Worm (Caenorhabditis elegans) whole organism, early embryonic: Measurements from ENCODE around the gene prdx-6.

Experiments
- B0310.2 ChIP-seq: sonication (generic microtip); optimal IDR thresholded peaks from 2 replicates; lab custom pipeline; 2016; ENCODE audit warnings: mild to moderate bottlenecking, missing genetic modification characterization, missing compliant biosample characterization
- F13C5.2 ChIP-seq: sonication (generic microtip); optimal IDR thresholded peaks from 2 replicates; lab custom pipeline; 2017; ENCODE audit warnings: mild to moderate bottlenecking, missing genetic modification characterization, inconsistent platforms, missing compliant biosample characterization
- aly-1 ChIP-seq: sonication (generic microtip); optimal IDR thresholded peaks from 2 replicates; lab custom pipeline; 2016; ENCODE audit warnings: missing genetic modification characterization, missing compliant biosample characterization
- ama-1 ChIP-seq: fragments of 150-350 bp; optimal IDR thresholded peaks from 2 replicates; lab custom pipeline; 2014
- ceh-13 ChIP-seq: fragments of 200-800 bp; sonication (Bioruptor generic); optimal IDR thresholded peaks from 2 replicates; lab custom pipeline; 2018; ENCODE audit warnings: mild to moderate bottlenecking, missing genetic modification characterization, missing compliant biosample characterization
- ceh-36 ChIP-seq: sonication (generic microtip); optimal IDR thresholded peaks from 2 replicates; lab custom pipeline; 2016; ENCODE audit warnings: missing genetic modification characterization, inconsistent platforms, missing compliant biosample characterization
- ets-7 ChIP-seq: sonication (generic microtip); optimal IDR thresholded peaks from 2 replicates; lab custom pipeline; 2016; ENCODE audit warnings: missing genotype, missing genetic modification characterization, missing compliant biosample characterization
- flt-1 ChIP-seq: fragments of 200-800 bp; sonication (Bioruptor generic); IDR thresholded peaks from 2 replicates; pipeline ENCODE4 v1.3.6; 2022; ENCODE audit warnings: missing genetic modification characterization, missing compliant biosample characterization
- hmbx-1 ChIP-seq: sonication (generic microtip); optimal IDR thresholded peaks from 2 replicates; lab custom pipeline; 2016; ENCODE audit warnings: mild to moderate bottlenecking, missing genetic modification characterization, missing compliant biosample characterization
- hmg-4 ChIP-seq: fragments of 200-800 bp; sonication (Bioruptor generic); optimal IDR thresholded peaks from 2 replicates; lab custom pipeline; 2018; ENCODE audit warnings: mild to moderate bottlenecking, missing genetic modification characterization, missing compliant biosample characterization
- hnd-1 ChIP-seq: sonication (generic microtip); optimal IDR thresholded peaks from 2 replicates; lab custom pipeline; 2016; ENCODE audit warnings: missing genetic modification characterization, missing compliant biosample characterization
- pes-1 ChIP-seq: fragments of 200-800 bp; sonication (Bioruptor generic); IDR thresholded peaks from 2 replicates; pipeline ENCODE4 v1.3.6; 2022; ENCODE audit warnings: missing genetic modification reagents, missing genetic modification characterization, missing compliant biosample characterization
- scrt-1 ChIP-seq: fragments of 200-800 bp; sonication (Bioruptor generic); IDR thresholded peaks from 2 replicates; pipeline ENCODE4 v1.3.6; 2022; ENCODE audit warnings: missing genetic modification characterization, missing compliant biosample characterization
- sea-1 ChIP-seq: fragments of 200-800 bp; sonication (Bioruptor generic); conservative IDR thresholded peaks from 2 replicates; pipeline ENCODE4 v1.3.6; 2022; ENCODE audit warnings: missing genetic modification characterization, missing compliant biosample characterization
- tbx-11 ChIP-seq: fragments of 200-800 bp; sonication (Bioruptor generic); IDR thresholded peaks from 2 replicates; pipeline ENCODE4 v1.3.6; 2022; ENCODE audit warnings: missing genetic modification characterization, missing compliant biosample characterization
- tbx-37 ChIP-seq: fragments of 200-800 bp; sonication (Bioruptor generic); conservative IDR thresholded peaks from 2 replicates; pipeline ENCODE4 v1.3.6; 2022; ENCODE audit warnings: missing genetic modification reagents, missing genetic modification characterization, missing compliant biosample characterization
- tra-4 ChIP-seq: sonication (generic microtip); optimal IDR thresholded peaks from 2 replicates; lab custom pipeline; 2017; ENCODE audit warnings: missing genetic modification characterization, missing compliant biosample characterization

The prdx-6 gene

ce11 chrIV:240257-240754 lies 22.0 kb downstream of the prdx-6 start, which contains the start of the genes fnta-1 and cogc-8:
fnta-1 (minus strand) TSS chrIV:240307.
cogc-8 (plus strand) TSS chrIV:240451.
- TF ChIP-seq tbx-37 (GFP tag; lab: Robert Waterston, UW) (no peak), scrt-1 (GFP tag; lab: Robert Waterston, UW) (no peak), F13C5.2 (peak; percentile 16), ets-7 (tag; lab: Kevin White, UChicago) (no peak)

ce11 chrIV:244278-244677 lies 25.9 kb downstream of the prdx-6 start:
- TF ChIP-seq ceh-13 (GFP tag; lab: Kevin White, UChicago): no peak
- TF ChIP-seq sea-1 (GFP tag; lab: Robert Waterston, UW): no peak
- TF ChIP-seq flt-1 (GFP tag; lab: Robert Waterston, UW): no peak
- TF ChIP-seq ceh-36 (tag; lab: Kevin White, UChicago): no peak
- no peak for TF ChIP-seq tbx-37 (GFP tag; lab: Robert Waterston, UW)
- no peak for TF ChIP-seq ets-7 (tag; lab: Kevin White, UChicago)
- TF ChIP-seq hmg-4: no peak
- TF ChIP-seq hnd-1 (tag; lab: Kevin White, UChicago): no peak
- TF ChIP-seq pes-1: no peak
- no peak for TF ChIP-seq B0310.2 (tag; lab: Kevin White, UChicago)
- no peak for TF ChIP-seq tra-4 (tag; lab: Kevin White, UChicago)
- TF ChIP-seq ama-1 (lab: Kevin White, UChicago): no peak
- no peak for TF ChIP-seq scrt-1 (GFP tag; lab: Robert Waterston, UW)
- TF ChIP-seq F13C5.2: no peak
- no peak for TF ChIP-seq hmbx-1 (tag; lab: Kevin White, UChicago)
- TF ChIP-seq tbx-11 (GFP tag; lab: Robert Waterston, UW): no peak
- TF ChIP-seq aly-1 (tag; lab: Kevin White, UChicago): no peak

ce11 chrIV:244843-245242 lies 26.5 kb downstream of the prdx-6 start, which contains the start of gene aass-1:
aass-1 (plus strand) TSS chrIV:245143.
- TF ChIP-seq ceh-13 (GFP tag; lab: Kevin White, UChicago): no peak
- TF ChIP-seq ets-7 (tag; lab: Kevin White, UChicago): no peak

- TF ChIP-seq ceh-36 (tag; lab: Kevin White, UChicago): no peak
These were observed 29.1 kb downstream of the prdx-6 start for ce11 chrIV:247494-247893.

- no peak for TF ChIP-seq ceh-13 (GFP tag; lab: Kevin White, UChicago)
- no peak for TF ChIP-seq ceh-36 (tag; lab: Kevin White, UChicago)
- TF ChIP-seq aly-1 (tag; lab: Kevin White, UChicago): no peak
- no peak for TF ChIP-seq sea-1 (GFP tag; lab: Robert Waterston, UW)
- no peak for TF ChIP-seq ets-7 (tag; lab: Kevin White, UChicago)
- no peak for TF ChIP-seq ama-1 (lab: Kevin White, UChicago)
- no peak for TF ChIP-seq F13C5.2
- no peak for TF ChIP-seq scrt-1 (GFP tag; lab: Robert Waterston, UW)
- TF ChIP-seq tbx-11 (GFP tag; lab: Robert Waterston, UW): no peak
- TF ChIP-seq hnd-1 (tag; lab: Kevin White, UChicago): no peak
- no peak for TF ChIP-seq hmg-4
- TF ChIP-seq flt-1 (GFP tag; lab: Robert Waterston, UW): no peak
These were observed 34.1 kb downstream of the prdx-6 start, which contains the start of gene grl-19 for ce11 chrIV:252454-252853. grl-19 (minus strand) TSS chrIV:252554.

ce11 chrIV:255379-255857 lies 37.1 kb downstream of the prdx-6 start, which contains the start of gene rcat-1:
rcat-1 (minus strand) TSS chrIV:255429.
- TF ChIP-seq F13C5.2 (peak; percentile 71), sea-1 (GFP tag; lab: Robert Waterston, UW) (no peak), tra-4 (tag; lab: Kevin White, UChicago) (no peak), ceh-36 (tag; lab: Kevin White, UChicago) (no peak), tbx-37 (GFP tag; lab: Robert Waterston, UW) (no peak), tbx-11 (GFP tag; lab: Robert Waterston, UW) (no peak), ceh-13 (GFP tag; lab: Kevin White, UChicago) (no peak), scrt-1 (GFP tag; lab: Robert Waterston, UW) (no peak), pes-1 (0 out of 2 replicates have a peak, but pooled peaks have one; percentile 14), ets-7 (tag; lab: Kevin White, UChicago) (no peak)

- TF ChIP-seq B0310.2 (tag; lab: Kevin White, UChicago) (no peak), ceh-36 (tag; lab: Kevin White, UChicago) (no peak), tbx-37 (GFP tag; lab: Robert Waterston, UW) (no peak), flt-1 (GFP tag; lab: Robert Waterston, UW) (no peak), scrt-1 (GFP tag; lab: Robert Waterston, UW) (no peak), F13C5.2 (no peak), hmbx-1 (tag; lab: Kevin White, UChicago) (no peak), tbx-11 (GFP tag; lab: Robert Waterston, UW) (no peak), pes-1 (no peak), ama-1 (lab: Kevin White, UChicago) (no peak), hmg-4 (no peak), tra-4 (tag; lab: Kevin White, UChicago) (no peak), ceh-13 (GFP tag; lab: Kevin White, UChicago) (no peak), aly-1 (tag; lab: Kevin White, UChicago) (no peak), sea-1 (GFP tag; lab: Robert Waterston, UW) (no peak), hnd-1 (tag; lab: Kevin White, UChicago) (no peak)
These were observed 38.7 kb downstream of the prdx-6 start, which contains the start of gene R02D3.8 for ce11 chrIV:257095-257494. R02D3.8 (minus strand) TSS chrIV:257203.
